Worm (Caenorhabditis elegans) whole organism, late embryonic: ENCODE data around the gene F43E2.11.

ENCODE experiments used
- F13H6.1 ChIP-seq: sonication (generic microtip); optimal IDR thresholded peaks from 2 replicates; lab custom pipeline; 2016; ENCODE audit warnings: missing genetic modification characterization, missing compliant biosample characterization
- K09A11.1 ChIP-seq: sonication (generic microtip); optimal IDR thresholded peaks from 2 replicates; lab custom pipeline; 2017; ENCODE audit warnings: antibody characterized with exemption, mild to moderate bottlenecking, missing genetic modification characterization, missing compliant biosample characterization; ENCODE audit not compliant: insufficient read depth
- ceh-19 ChIP-seq: fragments of 200-800 bp; sonication (Bioruptor generic); optimal IDR thresholded peaks from 2 replicates; lab custom pipeline; 2018; ENCODE audit warnings: mild to moderate bottlenecking, missing genetic modification characterization, missing compliant biosample characterization
- ceh-9 ChIP-seq: sonication (generic microtip); optimal IDR thresholded peaks from 2 replicates; lab custom pipeline; 2016; ENCODE audit warnings: mild to moderate bottlenecking, missing genetic modification characterization, inconsistent platforms, missing compliant biosample characterization
- hlh-30 ChIP-seq: sonication (generic microtip); optimal IDR thresholded peaks from 2 replicates; lab custom pipeline; 2017; ENCODE audit warnings: antibody characterized with exemption, missing genetic modification characterization, missing compliant biosample characterization; ENCODE audit not compliant: insufficient read depth
- nhr-11 ChIP-seq: fragments of 150-350 bp; optimal IDR thresholded peaks from 2 replicates; lab custom pipeline; 2014; ENCODE audit warnings: missing biosample characterization, missing genetic modification characterization
- npax-4 ChIP-seq: sonication (generic microtip); optimal IDR thresholded peaks from 2 replicates; lab custom pipeline; 2016; ENCODE audit warnings: missing genetic modification characterization, missing compliant biosample characterization
- odd-2 ChIP-seq: sonication (generic microtip); optimal IDR thresholded peaks from 2 replicates; lab custom pipeline; 2017; ENCODE audit warnings: antibody characterized with exemption, mild to moderate bottlenecking, missing genetic modification characterization, missing compliant biosample characterization
- pqm-1 ChIP-seq: sonication (generic microtip); optimal IDR thresholded peaks from 2 replicates; lab custom pipeline; 2016; ENCODE audit warnings: missing genetic modification characterization, missing compliant biosample characterization
- rnt-1 ChIP-seq: sonication (generic microtip); optimal IDR thresholded peaks from 2 replicates; lab custom pipeline; 2016; ENCODE audit warnings: missing genetic modification characterization, missing compliant biosample characterization
- unc-86 ChIP-seq: sonication (generic microtip); optimal IDR thresholded peaks from 2 replicates; lab custom pipeline; 2016; ENCODE audit warnings: missing genetic modification characterization, missing compliant biosample characterization

ce11 chrII:7331224-7331623, 38.9 kb downstream of the F43E2.11 start, which contains the start of gene npax-1:
- no peak for TF ChIP-seq odd-2 (tag; lab: Kevin White, UChicago)
- TF ChIP-seq pqm-1 = no peak
- no peak for TF ChIP-seq F13H6.1 (tag; lab: Kevin White, UChicago)
- no peak for TF ChIP-seq K09A11.1 (tag; lab: Kevin White, UChicago)
- TF ChIP-seq rnt-1 (tag; lab: Kevin White, UChicago) = no peak
- TF ChIP-seq npax-4 (tag; lab: Kevin White, UChicago) = no peak
- no peak for TF ChIP-seq nhr-11 (tag; lab: Kevin White, UChicago)
- TF ChIP-seq ceh-19 (GFP tag; lab: Kevin White, UChicago) = no peak
- no peak for TF ChIP-seq hlh-30 (tag; lab: Kevin White, UChicago)
- no peak for TF ChIP-seq ceh-9 (tag; lab: Kevin White, UChicago)
- TF ChIP-seq unc-86 (tag; lab: Kevin White, UChicago) = no peak
